Worm (Caenorhabditis elegans): ENCODE data around the gene C16D9.4.

Gene C16D9.4

ce11 chrV:8282933-8283332 lies 40.2 kb upstream of the C16D9.4 start:
- TF ChIP-seq blmp-1 (tag; optimal IDR thresholded peaks at IDR 0.05; ENCODE audit: insufficient read depth) (no peak), nhr-11 (tag; optimal IDR thresholded peaks at IDR 0.05) (no peak), unc-55 (GFP tag; optimal IDR thresholded peaks at IDR 0.05) (no peak), crh-2 (tag; optimal IDR thresholded peaks at IDR 0.05) (no peak), R02D3.7 (tag; optimal IDR thresholded peaks at IDR 0.05) (no peak), ama-1 (optimal IDR thresholded peaks at IDR 0.05) (no peak), nhr-10 (tag; optimal IDR thresholded peaks at IDR 0.05) (no peak), nhr-237 (tag; optimal IDR thresholded peaks at IDR 0.05) (no peak), lsy-2 (tag; optimal IDR thresholded peaks at IDR 0.05) (no peak), F13H6.1 (tag; optimal IDR thresholded peaks at IDR 0.05) (no peak), elt-1 (tag; optimal IDR thresholded peaks at IDR 0.05) (no peak)

- TF ChIP-seq unc-55 (GFP tag; optimal IDR thresholded peaks at IDR 0.05) = no peak
- no peak for TF ChIP-seq R02D3.7 (tag; optimal IDR thresholded peaks at IDR 0.05)
- no peak for TF ChIP-seq peb-1 (tag; optimal IDR thresholded peaks at IDR 0.05)
- TF ChIP-seq mdl-1 (tag; optimal IDR thresholded peaks at IDR 0.05) = no peak
- TF ChIP-seq nhr-11 (tag; optimal IDR thresholded peaks at IDR 0.05) = no peak
- no peak for TF ChIP-seq ceh-16 (tag; optimal IDR thresholded peaks at IDR 0.05)
- TF ChIP-seq ztf-1 (GFP tag; conservative IDR thresholded peaks at IDR 0.05) = no peak
- TF ChIP-seq ztf-11 (tag; optimal IDR thresholded peaks at IDR 0.05) = no peak
- TF ChIP-seq crh-2 (tag; optimal IDR thresholded peaks at IDR 0.05) = no peak
- no peak for TF ChIP-seq dmd-4 (tag; optimal IDR thresholded peaks at IDR 0.05)
- TF ChIP-seq nhr-21 (tag; optimal IDR thresholded peaks at IDR 0.05) = no peak
- TF ChIP-seq nhr-25 (tag; optimal IDR thresholded peaks at IDR 0.05) = no peak
- no peak for TF ChIP-seq sma-3 (GFP tag; optimal IDR thresholded peaks at IDR 0.05)
- TF ChIP-seq C34F6.9 (tag; optimal IDR thresholded peaks at IDR 0.05) = no peak
- no peak for TF ChIP-seq nhr-10 (tag; optimal IDR thresholded peaks at IDR 0.05)
- TF ChIP-seq elt-1 (tag; optimal IDR thresholded peaks at IDR 0.05) = no peak
Measured at ce11 chrV:8281646-8282045, 38.9 kb upstream of the C16D9.4 start.

- TF ChIP-seq elt-3 (tag; optimal IDR thresholded peaks at IDR 0.05) (no peak), sma-9 (GFP tag; optimal IDR thresholded peaks at IDR 0.05) (no peak), sma-9 (tag; optimal IDR thresholded peaks at IDR 0.05) (no peak), nhr-23 (tag; optimal IDR thresholded peaks at IDR 0.05) (no peak), mab-5 (tag; optimal IDR thresholded peaks at IDR 0.05) (no peak), R02D3.7 (tag; optimal IDR thresholded peaks at IDR 0.05) (no peak), unc-62 (GFP tag; optimal IDR thresholded peaks at IDR 0.05) (no peak), peb-1 (tag; optimal IDR thresholded peaks at IDR 0.05) (no peak), nhr-237 (tag; optimal IDR thresholded peaks at IDR 0.05) (no peak), lin-39 (tag; optimal IDR thresholded peaks at IDR 0.05) (no peak), unc-39 (tag; optimal IDR thresholded peaks at IDR 0.05) (no peak)
Measured at ce11 chrV:8280770-8281169, 38.1 kb upstream of the C16D9.4 start, which contains the start of gene str-135. TSS of gene str-135 (minus strand) at chrV:8280870.

ce11 chrV:8278830-8279229 lies 36.1 kb upstream of the C16D9.4 start, which contains the start of gene str-136:
TSS of gene str-136 (minus strand) at chrV:8278930.
- TF ChIP-seq lin-39 (tag; optimal IDR thresholded peaks at IDR 0.05) (no peak), lsy-2 (tag; optimal IDR thresholded peaks at IDR 0.05) (no peak), elt-3 (tag; optimal IDR thresholded peaks at IDR 0.05) (no peak), F13H6.1 (tag; optimal IDR thresholded peaks at IDR 0.05) (no peak), C34F6.9 (tag; optimal IDR thresholded peaks at IDR 0.05) (no peak), nhr-6 (tag; optimal IDR thresholded peaks at IDR 0.05) (no peak)

- TF ChIP-seq sma-9 (GFP tag; optimal IDR thresholded peaks at IDR 0.05) (peak; percentile 34), sma-9 (tag; optimal IDR thresholded peaks at IDR 0.05) (no peak), aly-2 (tag; optimal IDR thresholded peaks at IDR 0.05) (no peak), skn-1 (tag; optimal IDR thresholded peaks at IDR 0.05) (peak; percentile 20), fos-1 (tag; optimal IDR thresholded peaks at IDR 0.05) (peak; percentile 41), crh-2 (tag; optimal IDR thresholded peaks at IDR 0.05) (peak; percentile 55)
Measured at ce11 chrV:8271995-8272394, 29.3 kb upstream of the C16D9.4 start, which contains the start of gene asp-5. TSS of gene asp-5 (plus strand) at chrV:8272385.

- TF ChIP-seq sma-9 (GFP tag; optimal IDR thresholded peaks at IDR 0.05) (no peak), sma-9 (tag; optimal IDR thresholded peaks at IDR 0.05) (no peak), mbf-1 (tag; optimal IDR thresholded peaks at IDR 0.05) (no peak), Y55F3AM.14 (GFP tag; optimal IDR thresholded peaks at IDR 0.05) (no peak), ama-1 (optimal IDR thresholded peaks at IDR 0.05) (no peak), elt-3 (tag; optimal IDR thresholded peaks at IDR 0.05) (no peak), mab-5 (tag; optimal IDR thresholded peaks at IDR 0.05) (no peak), nhr-11 (tag; optimal IDR thresholded peaks at IDR 0.05) (no peak), ceh-16 (tag; optimal IDR thresholded peaks at IDR 0.05) (no peak), lin-11 (tag; optimal IDR thresholded peaks at IDR 0.05) (no peak), sem-4 (tag; optimal IDR thresholded peaks at IDR 0.05) (no peak), F13H6.1 (tag; optimal IDR thresholded peaks at IDR 0.05) (no peak), nhr-10 (tag; optimal IDR thresholded peaks at IDR 0.05) (no peak)
Measured at ce11 chrV:8271395-8271794, 28.7 kb upstream of the C16D9.4 start.

All from whole organism, L2 larva.